Fruit fly (Drosophila melanogaster): Measurements from ENCODE around the gene Gr9a.

dm6 chrX:10082950-10083253 lies 21.5 kb downstream of the Gr9a start, which contains the start of gene CG2972:
- TF ChIP-seq Mnt (GFP tag; optimal IDR thresholded peaks at IDR 0.05) (peak; percentile 72), CG1620 (GFP tag; optimal IDR thresholded peaks at IDR 0.05) (no peak)
